Worm (Caenorhabditis elegans): ENCODE data around the gene cyp-33C8.

cyp-33C8 gene

ce11 chrV:3771437-3772256 is 31.7 kb downstream of the cyp-33C8 start, which contains the start of the genes R08E5.1 and rips-1:
TSS of gene R08E5.1 (minus strand) at chrV:3771518.
TSS of gene rips-1 (plus strand) at chrV:3772021.
- TF ChIP-seq snu-23 (GFP tag; optimal IDR thresholded peaks at IDR 0.05) = peak; percentile 14
- TF ChIP-seq nhr-20 (tag; optimal IDR thresholded peaks at IDR 0.05) = peak; percentile 43
- peak; percentile 35 for TF ChIP-seq lin-14 (GFP tag; optimal IDR thresholded peaks at IDR 0.05)
- TF ChIP-seq blmp-1 (tag; optimal IDR thresholded peaks at IDR 0.05) = peak; percentile 62
- TF ChIP-seq unc-130 (tag; optimal IDR thresholded peaks at IDR 0.05) = peak; percentile 26
- no peak for TF ChIP-seq ceh-90 (tag; optimal IDR thresholded peaks at IDR 0.05)
- TF ChIP-seq nhr-85 (tag) = peak; percentile 81
- TF ChIP-seq elt-2 (tag; optimal IDR thresholded peaks at IDR 0.05) = no peak
- peak; percentile 39 for TF ChIP-seq aha-1 (tag; optimal IDR thresholded peaks at IDR 0.05)
- no peak for TF ChIP-seq fkh-8 (tag; optimal IDR thresholded peaks at IDR 0.05)
- TF ChIP-seq elt-3 (tag; optimal IDR thresholded peaks at IDR 0.05) = peak in 1 of 6 experiments; percentile 44
- no peak for TF ChIP-seq efl-1 (optimal IDR thresholded peaks at IDR 0.05)
- peak in 1 of 2 experiments; percentile 22 for TF ChIP-seq efl-1 (GFP tag; optimal IDR thresholded peaks at IDR 0.05 in 1 of 2)
- TF ChIP-seq ets-5 (GFP tag; IDR thresholded peaks at IDR 0.05) = no peak

- no peak for TF ChIP-seq rnt-1 (tag; optimal IDR thresholded peaks at IDR 0.05)
- TF ChIP-seq lin-13 (GFP tag; optimal IDR thresholded peaks at IDR 0.05) = no peak
- TF ChIP-seq lin-14 (GFP tag; optimal IDR thresholded peaks at IDR 0.05) = no peak
- no peak for TF ChIP-seq hlh-17 (GFP tag; optimal IDR thresholded peaks at IDR 0.05; ENCODE audit: borderline replicate concordance)
- TF ChIP-seq dpl-1 (GFP tag; optimal IDR thresholded peaks at IDR 0.05) = no peak
- no peak for TF ChIP-seq pqm-1 (tag; optimal IDR thresholded peaks at IDR 0.05)
- no peak for TF ChIP-seq alr-1 (tag; optimal IDR thresholded peaks at IDR 0.05; ENCODE audit: borderline replicate concordance)
- TF ChIP-seq fkh-4 (tag; optimal IDR thresholded peaks at IDR 0.05; ENCODE audit: borderline replicate concordance) = no peak
- no peak for TF ChIP-seq snpc-4 (tag; optimal IDR thresholded peaks at IDR 0.05)
- no peak for TF ChIP-seq tbx-2 (tag; optimal IDR thresholded peaks at IDR 0.05)
- TF ChIP-seq irx-1 (tag; optimal IDR thresholded peaks at IDR 0.05) = no peak
- TF ChIP-seq elt-2 (tag; optimal IDR thresholded peaks at IDR 0.05) = no peak
- TF ChIP-seq C16A3.4 (tag; optimal IDR thresholded peaks at IDR 0.05) = no peak
- no peak for TF ChIP-seq hlh-4 (tag; optimal IDR thresholded peaks at IDR 0.05)
- no peak for TF ChIP-seq zag-1 (tag; optimal IDR thresholded peaks at IDR 0.05)
- no peak for TF ChIP-seq mef-2 (tag; optimal IDR thresholded peaks at IDR 0.05)
- TF ChIP-seq ceh-90 (tag; optimal IDR thresholded peaks at IDR 0.05) = no peak
- no peak for TF ChIP-seq lin-15B (tag; optimal IDR thresholded peaks at IDR 0.05)
- TF ChIP-seq egl-27 (tag; optimal IDR thresholded peaks at IDR 0.05) = no peak
- TF ChIP-seq zip-4 (GFP tag; optimal IDR thresholded peaks at IDR 0.05) = no peak
These were observed 35.1 kb downstream of the cyp-33C8 start, which contains the start of gene R08E5.4 for ce11 chrV:3768270-3768669. TSS of gene R08E5.4 (plus strand) at chrV:3768570.

ce11 chrV:3766904-3767303 is 36.4 kb downstream of the cyp-33C8 start, which contains the start of gene Y39H10A.1:
TSS of gene Y39H10A.1 (plus strand) at chrV:3767204.
- TF ChIP-seq pqm-1 (tag; optimal IDR thresholded peaks at IDR 0.05) (no peak), mdl-1 (tag; optimal IDR thresholded peaks at IDR 0.05) (no peak), mef-2 (tag; optimal IDR thresholded peaks at IDR 0.05) (no peak), fkh-8 (tag; optimal IDR thresholded peaks at IDR 0.05) (no peak), ceh-82 (tag; optimal IDR thresholded peaks at IDR 0.05) (no peak), mab-9 (GFP tag; IDR thresholded peaks at IDR 0.05) (no peak), egl-13 (tag; optimal IDR thresholded peaks at IDR 0.05) (no peak), ceh-90 (tag; optimal IDR thresholded peaks at IDR 0.05) (no peak), blmp-1 (tag; optimal IDR thresholded peaks at IDR 0.05) (no peak), lin-35 (GFP tag; optimal IDR thresholded peaks at IDR 0.05) (no peak), lin-15B (tag; optimal IDR thresholded peaks at IDR 0.05) (no peak), aha-1 (tag; optimal IDR thresholded peaks at IDR 0.05) (no peak), fos-1 (tag; optimal IDR thresholded peaks at IDR 0.05) (no peak), lin-13 (GFP tag; optimal IDR thresholded peaks at IDR 0.05) (no peak), C04F5.9 (tag; optimal IDR thresholded peaks at IDR 0.05) (no peak), dsc-1 (tag; optimal IDR thresholded peaks at IDR 0.05) (no peak), snpc-4 (tag; optimal IDR thresholded peaks at IDR 0.05) (no peak), nhr-11 (tag; optimal IDR thresholded peaks at IDR 0.05) (no peak)
